Fruit fly (Drosophila melanogaster) whole organism, adult: ENCODE data around the gene Trissin.

Source experiments
- CG11617 ChIP-seq: fragments of 200-800 bp; sonication (Bioruptor generic); optimal IDR thresholded peaks from 2 replicates; lab custom pipeline; 2017; ENCODE audit warnings: mild to moderate bottlenecking, missing biosample characterization, missing genetic modification reagents, missing genetic modification characterization
- CG12768 ChIP-seq: fragments of 200-800 bp; sonication (Bioruptor generic); optimal IDR thresholded peaks from 2 replicates; lab custom pipeline; 2017; ENCODE audit warnings: missing biosample characterization, missing genetic modification characterization, mild to moderate bottlenecking, moderate library complexity, missing genetic modification reagents
- CG33017 ChIP-seq: fragments of 200-800 bp; sonication (Bioruptor generic); optimal IDR thresholded peaks from 2 replicates; lab custom pipeline; 2018; ENCODE audit warnings: missing biosample characterization, mild to moderate bottlenecking, missing genetic modification characterization, moderate library complexity
- CG5204 ChIP-seq: fragments of 200-800 bp; sonication (Bioruptor generic); optimal IDR thresholded peaks from 2 replicates; lab custom pipeline; 2016; ENCODE audit warnings: missing biosample characterization, missing genetic modification characterization
- CG7045 ChIP-seq: fragments of 200-800 bp; sonication (Bioruptor generic); optimal IDR thresholded peaks from 2 replicates; lab custom pipeline; 2017; ENCODE audit warnings: missing biosample characterization, mild to moderate bottlenecking, missing genetic modification characterization
- Crg-1 ChIP-seq: fragments of 200-800 bp; sonication (Bioruptor generic); optimal IDR thresholded peaks from 2 replicates; lab custom pipeline; 2016; ENCODE audit warnings: missing biosample characterization, missing genetic modification characterization
- Hr96 ChIP-seq: fragments of 200-800 bp; sonication (Bioruptor generic); optimal IDR thresholded peaks from 2 replicates; lab custom pipeline; 2016; ENCODE audit warnings: missing biosample characterization, missing genetic modification characterization
- bab1 ChIP-seq: fragments of 200-800 bp; sonication (Bioruptor generic); optimal IDR thresholded peaks from 3 replicates; lab custom pipeline; 2019; ENCODE audit warnings: missing biosample characterization, mild to moderate bottlenecking, missing genetic modification characterization, moderate library complexity
- ovo ChIP-seq: fragments of 200-800 bp; sonication (Bioruptor generic); optimal IDR thresholded peaks from 2 replicates; lab custom pipeline; 2016; ENCODE audit warnings: missing biosample characterization, missing genetic modification characterization
- toe ChIP-seq: fragments of 200-800 bp; sonication (Bioruptor generic); optimal IDR thresholded peaks from 2 replicates; lab custom pipeline; 2016; ENCODE audit warnings: missing biosample characterization, missing genetic modification characterization

DNA sequence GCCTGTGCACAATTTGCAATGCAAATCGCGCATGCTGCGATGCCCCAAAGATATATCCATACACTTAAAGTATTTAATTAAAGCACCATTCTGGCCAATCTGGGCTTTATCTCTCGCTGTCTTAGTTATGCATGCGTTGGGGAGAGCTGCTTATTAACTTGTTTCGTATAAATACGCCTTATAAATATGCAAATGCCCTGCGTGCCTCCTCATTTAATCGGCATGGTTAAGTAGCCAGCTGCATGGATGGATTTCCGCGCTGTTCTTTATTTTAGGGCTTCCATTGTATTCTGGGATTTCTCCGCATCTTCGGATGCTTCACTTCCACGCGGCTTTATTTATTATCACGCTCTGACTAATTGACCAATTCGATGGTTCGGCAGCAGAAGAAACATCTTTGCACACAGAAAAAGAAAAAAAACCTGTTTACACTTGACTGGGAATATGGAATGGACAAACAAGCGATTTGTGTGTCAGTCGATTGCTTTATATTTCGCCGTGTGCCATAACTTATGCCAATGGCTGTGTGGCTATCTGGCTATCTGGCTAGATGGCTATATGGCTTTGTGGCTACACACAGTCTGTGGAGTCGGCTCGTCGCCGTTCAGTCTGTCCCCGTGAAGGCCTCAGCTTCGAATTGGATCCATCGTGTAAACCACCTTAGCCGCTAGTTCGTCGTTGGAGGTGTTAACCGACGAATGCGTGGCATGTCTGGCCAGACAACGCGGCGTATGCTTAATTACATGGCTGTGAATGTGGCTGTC lies 33.7 kb downstream of the Trissin start:
- TF ChIP-seq CG33017 (tag; lab: Kevin White, UChicago) (no peak), CG5204 (GFP tag; lab: Kevin White, UChicago) (no peak), toe (GFP tag; lab: Kevin White, UChicago) (no peak), bab1 (GFP tag; lab: Kevin White, UChicago) (no peak), Hr96 (GFP tag; lab: Kevin White, UChicago) (no peak), CG12768 (GFP tag; lab: Kevin White, UChicago) (no peak), Crg-1 (no peak), ovo (GFP tag; lab: Kevin White, UChicago) (no peak), CG7045 (GFP tag; lab: Kevin White, UChicago) (no peak), CG11617 (no peak)
